Worm (Caenorhabditis elegans): Measurements from ENCODE around the gene T13F3.6.

The T13F3.6 gene

ce11 chrV:16249105-16249504 is 21.9 kb downstream of the T13F3.6 start:
- no peak for TF ChIP-seq pes-1 (GFP tag; IDR thresholded peaks at IDR 0.05)
- TF ChIP-seq hmg-4 (GFP tag; optimal IDR thresholded peaks at IDR 0.05), result no peak
- TF ChIP-seq hnd-1 (tag; optimal IDR thresholded peaks at IDR 0.05), result no peak
- no peak for TF ChIP-seq aly-1 (tag; optimal IDR thresholded peaks at IDR 0.05)
- no peak for TF ChIP-seq ceh-36 (tag; optimal IDR thresholded peaks at IDR 0.05)
- no peak for TF ChIP-seq flt-1 (GFP tag; IDR thresholded peaks at IDR 0.05)
- TF ChIP-seq ama-1 (optimal IDR thresholded peaks at IDR 0.05), result no peak
- no peak for TF ChIP-seq tbx-11 (GFP tag; IDR thresholded peaks at IDR 0.05)
- no peak for TF ChIP-seq scrt-1 (GFP tag; IDR thresholded peaks at IDR 0.05)
- TF ChIP-seq sea-1 (GFP tag; conservative IDR thresholded peaks at IDR 0.05), result no peak
- TF ChIP-seq B0310.2 (tag; optimal IDR thresholded peaks at IDR 0.05), result no peak

DNA sequence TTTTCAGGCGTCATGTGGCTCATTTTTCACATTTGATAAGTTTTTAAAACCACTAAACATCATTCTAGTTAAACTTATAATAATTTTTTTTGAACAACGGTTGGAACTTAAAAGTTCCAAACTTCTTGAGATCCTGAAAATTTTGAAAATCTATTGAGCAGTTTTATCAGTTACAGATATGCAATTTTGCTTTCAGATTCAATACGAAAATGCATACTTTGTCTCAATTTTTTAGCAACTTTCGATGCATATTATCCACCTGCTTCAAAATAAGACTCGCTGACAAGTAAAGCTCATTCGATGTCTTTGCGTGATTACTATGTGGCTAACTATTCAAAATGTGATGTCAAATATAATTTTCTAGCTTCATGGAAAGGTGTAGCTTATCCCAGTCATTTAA is 24.4 kb downstream of the T13F3.6 start, which contains the start of gene srh-95:
srh-95 (plus strand) TSS at position 301 of the 400 bp plus-strand sequence.
- TF ChIP-seq ets-7 (tag; optimal IDR thresholded peaks at IDR 0.05) (no peak), ceh-36 (tag; optimal IDR thresholded peaks at IDR 0.05) (no peak), hmbx-1 (tag; optimal IDR thresholded peaks at IDR 0.05) (no peak), ceh-13 (GFP tag; optimal IDR thresholded peaks at IDR 0.05) (no peak), hnd-1 (tag; optimal IDR thresholded peaks at IDR 0.05) (no peak), sea-1 (GFP tag; conservative IDR thresholded peaks at IDR 0.05) (no peak), flt-1 (GFP tag; IDR thresholded peaks at IDR 0.05) (no peak), pes-1 (GFP tag; IDR thresholded peaks at IDR 0.05) (no peak), scrt-1 (GFP tag; IDR thresholded peaks at IDR 0.05) (no peak), ama-1 (optimal IDR thresholded peaks at IDR 0.05) (no peak), tbx-37 (GFP tag; conservative IDR thresholded peaks at IDR 0.05) (no peak), tbx-11 (GFP tag; IDR thresholded peaks at IDR 0.05) (no peak), hmg-4 (GFP tag; optimal IDR thresholded peaks at IDR 0.05) (no peak), F13C5.2 (tag; optimal IDR thresholded peaks at IDR 0.05) (no peak), B0310.2 (tag; optimal IDR thresholded peaks at IDR 0.05) (no peak), aly-1 (tag; optimal IDR thresholded peaks at IDR 0.05) (no peak)

DNA sequence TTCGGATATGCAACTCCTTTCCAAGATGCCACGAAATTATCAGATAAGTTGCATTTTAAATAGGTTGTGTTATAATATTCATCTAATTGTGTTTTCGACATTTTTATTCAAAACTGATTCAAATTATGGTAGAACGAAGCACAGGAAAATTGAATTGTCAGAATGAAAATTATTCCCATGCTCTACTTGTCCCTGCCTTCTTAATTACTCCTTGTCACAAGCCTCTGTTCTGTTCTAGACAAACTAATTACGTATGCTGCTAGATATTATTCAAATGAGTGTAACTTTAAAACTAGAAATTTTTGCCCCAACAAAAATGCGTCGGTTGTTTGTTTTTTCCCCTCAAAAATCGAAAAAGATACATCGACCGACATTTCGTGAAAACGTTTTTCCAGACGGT is 26.9 kb downstream of the T13F3.6 start, which contains the start of gene srh-104:
srh-104 (minus strand) TSS at position 101 of the 400 bp plus-strand sequence.
- no peak for TF ChIP-seq ama-1 (optimal IDR thresholded peaks at IDR 0.05)
- TF ChIP-seq flt-1 (GFP tag; IDR thresholded peaks at IDR 0.05), result no peak

DNA sequence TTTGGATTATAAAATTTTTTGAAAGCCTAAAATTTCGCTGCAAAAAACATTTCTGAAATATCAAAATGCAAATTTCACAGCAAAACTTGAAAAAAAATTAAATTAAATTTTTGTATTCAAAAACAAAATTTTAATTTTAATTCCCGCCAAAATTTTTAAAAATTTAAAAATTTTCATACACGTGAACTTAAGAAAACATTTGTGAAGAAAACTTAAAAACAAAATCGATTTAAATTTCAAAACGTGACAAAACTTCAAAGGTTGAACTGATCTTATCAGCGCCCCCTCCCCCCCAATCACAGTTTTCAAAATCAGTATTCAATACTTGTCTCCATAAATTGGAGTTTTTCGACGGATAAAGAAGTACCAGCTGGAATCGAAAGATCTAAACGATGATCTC is 33.8 kb downstream of the T13F3.6 start, which contains the start of gene F21H7.5:
F21H7.5 (plus strand) TSS at position 301 of the 400 bp plus-strand sequence.
- no peak for TF ChIP-seq B0310.2 (tag; optimal IDR thresholded peaks at IDR 0.05)

DNA sequence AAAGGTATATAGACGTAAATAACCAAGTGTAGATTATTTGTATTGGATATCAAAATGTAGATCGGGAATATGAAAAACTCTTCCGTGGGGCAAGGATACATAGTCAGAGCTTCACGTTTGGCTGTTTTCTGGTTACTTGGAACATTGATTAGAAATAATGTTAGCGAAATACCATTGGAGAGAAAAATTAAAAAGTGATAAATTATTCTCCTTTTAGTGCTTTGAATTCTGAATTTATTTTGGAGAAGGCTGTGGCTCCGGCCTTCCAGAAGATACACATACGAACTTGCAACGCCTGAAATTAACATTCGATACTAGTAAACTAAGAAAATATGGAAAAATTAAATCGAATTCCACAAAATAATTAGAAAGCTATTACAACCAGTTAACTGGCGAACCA is 35.4 kb downstream of the T13F3.6 start, which contains the start of gene srh-98:
srh-98 (minus strand) TSS at position 101 of the 400 bp plus-strand sequence.
- TF ChIP-seq tra-4 (tag; optimal IDR thresholded peaks at IDR 0.05), result no peak

ce11 chrV:16235135-16235534 is 35.9 kb downstream of the T13F3.6 start, which contains the start of gene F21H7.3:
F21H7.3 (minus strand) TSS chrV:16235235.
- TF ChIP-seq F13C5.2 (tag; optimal IDR thresholded peaks at IDR 0.05) (no peak), tbx-37 (GFP tag; conservative IDR thresholded peaks at IDR 0.05) (no peak), tbx-11 (GFP tag; IDR thresholded peaks at IDR 0.05) (no peak), B0310.2 (tag; optimal IDR thresholded peaks at IDR 0.05) (no peak), hmg-4 (GFP tag; optimal IDR thresholded peaks at IDR 0.05) (no peak)

DNA sequence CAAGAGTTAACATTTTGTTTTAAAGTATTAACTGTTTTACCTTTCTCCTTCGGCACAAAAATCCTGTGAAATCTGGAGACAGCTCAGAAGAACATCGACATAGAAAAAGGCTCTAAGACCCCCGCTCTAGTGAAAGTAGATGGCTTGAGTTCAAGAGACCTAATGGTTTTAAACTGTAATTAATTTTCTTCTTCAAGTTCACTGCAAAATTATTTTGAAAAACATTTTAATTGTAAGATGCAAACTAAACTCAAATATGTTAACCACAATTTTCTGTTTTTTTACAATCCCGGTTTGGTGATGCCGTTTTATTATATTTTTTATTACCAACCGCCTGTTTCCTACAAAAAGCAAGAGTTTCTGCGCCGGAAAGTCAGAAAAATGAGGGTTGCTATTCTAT is 37.4 kb downstream of the T13F3.6 start, which contains the start of gene clec-233:
clec-233 (plus strand) TSS at position 301 of the 400 bp plus-strand sequence.
- TF ChIP-seq ceh-36 (tag; optimal IDR thresholded peaks at IDR 0.05) (no peak), hnd-1 (tag; optimal IDR thresholded peaks at IDR 0.05) (no peak), tbx-37 (GFP tag; conservative IDR thresholded peaks at IDR 0.05) (no peak), sea-1 (GFP tag; conservative IDR thresholded peaks at IDR 0.05) (no peak), hmbx-1 (tag; optimal IDR thresholded peaks at IDR 0.05) (no peak), B0310.2 (tag; optimal IDR thresholded peaks at IDR 0.05) (no peak), ets-7 (tag; optimal IDR thresholded peaks at IDR 0.05) (no peak), aly-1 (tag; optimal IDR thresholded peaks at IDR 0.05) (no peak), tbx-11 (GFP tag; IDR thresholded peaks at IDR 0.05) (no peak), F13C5.2 (tag; optimal IDR thresholded peaks at IDR 0.05) (no peak), scrt-1 (GFP tag; IDR thresholded peaks at IDR 0.05) (no peak), tra-4 (tag; optimal IDR thresholded peaks at IDR 0.05) (no peak)

ce11 chrV:16232180-16232579 is 38.8 kb downstream of the T13F3.6 start, which contains the start of gene gst-22:
gst-22 (minus strand) TSS chrV:16232282.
- no peak for TF ChIP-seq tbx-37 (GFP tag; conservative IDR thresholded peaks at IDR 0.05)
- TF ChIP-seq aly-1 (tag; optimal IDR thresholded peaks at IDR 0.05), result no peak
- TF ChIP-seq hmg-4 (GFP tag; optimal IDR thresholded peaks at IDR 0.05), result no peak
- no peak for TF ChIP-seq sea-1 (GFP tag; conservative IDR thresholded peaks at IDR 0.05)
- no peak for TF ChIP-seq ceh-36 (tag; optimal IDR thresholded peaks at IDR 0.05)
- TF ChIP-seq pes-1 (GFP tag; IDR thresholded peaks at IDR 0.05), result no peak
- no peak for TF ChIP-seq scrt-1 (GFP tag; IDR thresholded peaks at IDR 0.05)
- TF ChIP-seq B0310.2 (tag; optimal IDR thresholded peaks at IDR 0.05), result no peak
- no peak for TF ChIP-seq F13C5.2 (tag; optimal IDR thresholded peaks at IDR 0.05)
- TF ChIP-seq flt-1 (GFP tag; IDR thresholded peaks at IDR 0.05), result no peak
- no peak for TF ChIP-seq ets-7 (tag; optimal IDR thresholded peaks at IDR 0.05)
- TF ChIP-seq ama-1 (optimal IDR thresholded peaks at IDR 0.05), result no peak
- no peak for TF ChIP-seq tbx-11 (GFP tag; IDR thresholded peaks at IDR 0.05)
- TF ChIP-seq tra-4 (tag; optimal IDR thresholded peaks at IDR 0.05), result no peak
- TF ChIP-seq hnd-1 (tag; optimal IDR thresholded peaks at IDR 0.05), result no peak
- no peak for TF ChIP-seq hmbx-1 (tag; optimal IDR thresholded peaks at IDR 0.05)
- no peak for TF ChIP-seq ceh-13 (GFP tag; optimal IDR thresholded peaks at IDR 0.05)

All from whole organism, early embryonic.